Fruit fly (Drosophila melanogaster): ENCODE data around the gene Noc1.

dm6 chr3L:11069764-11070163, 4.8 kb upstream of the Noc1 start, which contains the start of gene CG6310:
- TF ChIP-seq Myc (optimal IDR thresholded peaks at IDR 0.05) (no peak), psq (optimal IDR thresholded peaks at IDR 0.05) (no peak), h (optimal IDR thresholded peaks at IDR 0.05) (no peak), insv (optimal IDR thresholded peaks at IDR 0.05) (no peak), ttk (optimal IDR thresholded peaks at IDR 0.05) (no peak)
